Fruit fly (Drosophila melanogaster): Measurements from ENCODE around the gene CG5412.
A peak's percentile ranks its signal among the peaks of the same experiment; 100 is the strongest.

CG5412 gene

DNA sequence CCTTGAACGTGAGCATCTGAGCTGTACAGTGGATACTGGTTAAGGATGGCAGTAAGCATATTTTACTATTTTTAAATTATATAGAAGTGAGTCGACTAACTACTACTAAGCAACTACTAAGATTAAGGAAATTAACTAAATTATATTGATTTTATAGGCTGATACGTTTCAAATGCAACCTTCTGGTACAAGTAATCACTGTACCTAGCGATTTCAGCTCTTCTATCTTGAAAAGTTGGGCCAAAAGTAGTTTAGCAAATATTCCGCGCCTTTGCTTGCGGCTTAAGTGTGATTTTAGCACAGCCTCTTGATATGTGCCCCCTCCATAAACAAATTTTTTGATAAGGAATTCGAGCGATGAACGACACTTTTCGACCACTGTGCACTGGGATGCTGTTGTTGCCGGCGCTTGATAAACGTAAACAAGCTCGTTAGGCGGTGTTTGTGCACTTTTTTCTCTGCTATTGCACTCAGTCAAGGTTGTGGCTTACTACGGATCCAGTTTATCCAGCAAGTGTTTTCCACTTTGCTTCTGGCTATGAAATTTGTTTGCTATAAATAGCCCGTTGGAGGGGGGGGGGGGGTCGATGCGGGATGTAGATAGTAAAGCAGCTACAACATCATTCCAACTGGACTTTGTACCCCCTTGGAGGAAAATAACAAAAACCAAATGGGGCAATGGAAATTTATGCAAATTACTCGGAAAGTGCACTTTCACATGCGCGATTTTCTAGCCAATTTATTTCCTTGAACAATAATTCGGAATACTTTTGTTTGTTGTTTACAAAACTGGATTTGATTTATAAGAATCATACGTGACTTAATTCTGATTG is 20.4 kb upstream of the CG5412 start (continued):
- no peak for TF ChIP-seq chn (GFP tag; optimal IDR thresholded peaks at IDR 0.05)
- TF ChIP-seq Hr78 (GFP tag; optimal IDR thresholded peaks at IDR 0.05): no peak
- TF ChIP-seq CkIIα-i1 (GFP tag; IDR thresholded peaks at IDR 0.05): no peak
- peak; percentile 46 for TF ChIP-seq CG6813 (GFP tag; optimal IDR thresholded peaks at IDR 0.05)
- no peak for TF ChIP-seq CG8388 (GFP tag; optimal IDR thresholded peaks at IDR 0.05)
- TF ChIP-seq grau (tag; optimal IDR thresholded peaks at IDR 0.05): peak; percentile 94
- no peak for TF ChIP-seq btn (GFP tag; optimal IDR thresholded peaks at IDR 0.05)
- peak; percentile 76 for TF ChIP-seq CG6689 (GFP tag; IDR thresholded peaks at IDR 0.05)
- peak; percentile 21 for TF ChIP-seq CG10462 (GFP tag; optimal IDR thresholded peaks at IDR 0.05)
- no peak for TF ChIP-seq CTCF (GFP tag; optimal IDR thresholded peaks at IDR 0.05)
- TF ChIP-seq ERR (GFP tag; optimal IDR thresholded peaks at IDR 0.05): peak; percentile 7
- no peak for TF ChIP-seq mld (GFP tag; IDR thresholded peaks at IDR 0.05; ENCODE audit: partially characterized antibody)
- no peak for TF ChIP-seq BEAF-32 (GFP tag; optimal IDR thresholded peaks at IDR 0.05)
- TF ChIP-seq HLHmδ (GFP tag; optimal IDR thresholded peaks at IDR 0.05): no peak
- TF ChIP-seq nmo (GFP tag; optimal IDR thresholded peaks at IDR 0.05): peak; percentile 64
- TF ChIP-seq oc (tag; optimal IDR thresholded peaks at IDR 0.05): no peak
- TF ChIP-seq CG12769 (tag; optimal IDR thresholded peaks at IDR 0.05): no peak
- TF ChIP-seq Hr3 (GFP tag; optimal IDR thresholded peaks at IDR 0.05): peak; percentile 44
- TF ChIP-seq NC2β (GFP tag; optimal IDR thresholded peaks at IDR 0.05): peak; percentile 1
- TF ChIP-seq cad (GFP tag; optimal IDR thresholded peaks at IDR 0.05): no peak
- TF ChIP-seq Taf1 (GFP tag; IDR thresholded peaks at IDR 0.05): peak; percentile 79
- no peak for TF ChIP-seq pros (GFP tag; optimal IDR thresholded peaks at IDR 0.05)
- peak; percentile 78 for TF ChIP-seq cwo (GFP tag; optimal IDR thresholded peaks at IDR 0.05)
- TF ChIP-seq CG15479 (GFP tag; optimal IDR thresholded peaks at IDR 0.05): no peak
- TF ChIP-seq CG10274 (GFP tag; optimal IDR thresholded peaks at IDR 0.05): no peak
- TF ChIP-seq Hsf (GFP tag; optimal IDR thresholded peaks at IDR 0.05): peak; percentile 54
- TF ChIP-seq Bgb (GFP tag; IDR thresholded peaks at IDR 0.05; ENCODE audit: partially characterized antibody): no peak
- TF ChIP-seq CG7928 (GFP tag; optimal IDR thresholded peaks at IDR 0.05): peak; percentile 4
- TF ChIP-seq HmgZ (tag; optimal IDR thresholded peaks at IDR 0.05): no peak
- TF ChIP-seq Scr (GFP tag; IDR thresholded peaks at IDR 0.05; ENCODE audit: partially characterized antibody): no peak
- no peak; the same call in 2 of the 3 replicates for TF ChIP-seq z (GFP tag; IDR thresholded peaks at IDR 0.05)
- TF ChIP-seq CG9876 (GFP tag; optimal IDR thresholded peaks at IDR 0.05): no peak
- no peak for TF ChIP-seq ems (GFP tag; optimal IDR thresholded peaks at IDR 0.05)
- peak; percentile 87 for TF ChIP-seq sens (GFP tag)
- 0 out of 3 replicates have a peak, but pooled peaks have one; percentile 35 for TF ChIP-seq B-H1 (GFP tag; IDR thresholded peaks at IDR 0.05)
- TF ChIP-seq cas (GFP tag; IDR thresholded peaks at IDR 0.05): peak; percentile 77
- TF ChIP-seq Meics (GFP tag; optimal IDR thresholded peaks at IDR 0.05): peak; percentile 75
- TF ChIP-seq CG11696 (GFP tag; IDR thresholded peaks at IDR 0.05): peak; percentile 11; the same call in 1 of the 2 replicates
- TF ChIP-seq CG17385 (GFP tag; optimal IDR thresholded peaks at IDR 0.05): peak; percentile 10
- TF ChIP-seq sd (tag; optimal IDR thresholded peaks at IDR 0.05): no peak
- no peak for TF ChIP-seq pb (GFP tag; optimal IDR thresholded peaks at IDR 0.05)
- no peak for TF ChIP-seq CG17912 (GFP tag; optimal IDR thresholded peaks at IDR 0.05)
- TF ChIP-seq Asciz (GFP tag; optimal IDR thresholded peaks at IDR 0.05): no peak
- peak; percentile 41 for TF ChIP-seq crc (GFP tag; optimal IDR thresholded peaks at IDR 0.05)
- TF ChIP-seq onecut (GFP tag; IDR thresholded peaks at IDR 0.05): no peak; the same call in 1 of the 2 replicates
- TF ChIP-seq Bteb2 (GFP tag; optimal IDR thresholded peaks at IDR 0.05): peak; percentile 5
- peak; percentile 31 for TF ChIP-seq Deaf1 (tag; optimal IDR thresholded peaks at IDR 0.05)
- peak; percentile 45 for TF ChIP-seq Xrp1 (GFP tag; IDR thresholded peaks at IDR 0.05)
- TF ChIP-seq nau (GFP tag; optimal IDR thresholded peaks at IDR 0.05): no peak

Measured in whole organism, embryonic.